Worm (Caenorhabditis elegans) whole organism, early embryonic: Measurements from ENCODE around the gene F40A3.7.

Source experiments
- B0310.2 ChIP-seq: sonication (generic microtip); optimal IDR thresholded peaks from 2 replicates; lab custom pipeline; 2016; ENCODE audit warnings: mild to moderate bottlenecking, missing genetic modification characterization, missing compliant biosample characterization
- F13C5.2 ChIP-seq: sonication (generic microtip); optimal IDR thresholded peaks from 2 replicates; lab custom pipeline; 2017; ENCODE audit warnings: mild to moderate bottlenecking, missing genetic modification characterization, inconsistent platforms, missing compliant biosample characterization
- aly-1 ChIP-seq: sonication (generic microtip); optimal IDR thresholded peaks from 2 replicates; lab custom pipeline; 2016; ENCODE audit warnings: missing genetic modification characterization, missing compliant biosample characterization
- ama-1 ChIP-seq: fragments of 150-350 bp; optimal IDR thresholded peaks from 2 replicates; lab custom pipeline; 2014
- ceh-13 ChIP-seq: fragments of 200-800 bp; sonication (Bioruptor generic); optimal IDR thresholded peaks from 2 replicates; lab custom pipeline; 2018; ENCODE audit warnings: mild to moderate bottlenecking, missing genetic modification characterization, missing compliant biosample characterization
- ceh-36 ChIP-seq: sonication (generic microtip); optimal IDR thresholded peaks from 2 replicates; lab custom pipeline; 2016; ENCODE audit warnings: missing genetic modification characterization, inconsistent platforms, missing compliant biosample characterization
- ets-7 ChIP-seq: sonication (generic microtip); optimal IDR thresholded peaks from 2 replicates; lab custom pipeline; 2016; ENCODE audit warnings: missing genotype, missing genetic modification characterization, missing compliant biosample characterization
- flt-1 ChIP-seq: fragments of 200-800 bp; sonication (Bioruptor generic); IDR thresholded peaks from 2 replicates; pipeline ENCODE4 v1.3.6; 2022; ENCODE audit warnings: missing genetic modification characterization, missing compliant biosample characterization
- hmbx-1 ChIP-seq: sonication (generic microtip); optimal IDR thresholded peaks from 2 replicates; lab custom pipeline; 2016; ENCODE audit warnings: mild to moderate bottlenecking, missing genetic modification characterization, missing compliant biosample characterization
- hmg-4 ChIP-seq: fragments of 200-800 bp; sonication (Bioruptor generic); optimal IDR thresholded peaks from 2 replicates; lab custom pipeline; 2018; ENCODE audit warnings: mild to moderate bottlenecking, missing genetic modification characterization, missing compliant biosample characterization
- hnd-1 ChIP-seq: sonication (generic microtip); optimal IDR thresholded peaks from 2 replicates; lab custom pipeline; 2016; ENCODE audit warnings: missing genetic modification characterization, missing compliant biosample characterization
- pes-1 ChIP-seq: fragments of 200-800 bp; sonication (Bioruptor generic); IDR thresholded peaks from 2 replicates; pipeline ENCODE4 v1.3.6; 2022; ENCODE audit warnings: missing genetic modification reagents, missing genetic modification characterization, missing compliant biosample characterization
- scrt-1 ChIP-seq: fragments of 200-800 bp; sonication (Bioruptor generic); IDR thresholded peaks from 2 replicates; pipeline ENCODE4 v1.3.6; 2022; ENCODE audit warnings: missing genetic modification characterization, missing compliant biosample characterization
- sea-1 ChIP-seq: fragments of 200-800 bp; sonication (Bioruptor generic); conservative IDR thresholded peaks from 2 replicates; pipeline ENCODE4 v1.3.6; 2022; ENCODE audit warnings: missing genetic modification characterization, missing compliant biosample characterization
- tbx-11 ChIP-seq: fragments of 200-800 bp; sonication (Bioruptor generic); IDR thresholded peaks from 2 replicates; pipeline ENCODE4 v1.3.6; 2022; ENCODE audit warnings: missing genetic modification characterization, missing compliant biosample characterization
- tbx-37 ChIP-seq: fragments of 200-800 bp; sonication (Bioruptor generic); conservative IDR thresholded peaks from 2 replicates; pipeline ENCODE4 v1.3.6; 2022; ENCODE audit warnings: missing genetic modification reagents, missing genetic modification characterization, missing compliant biosample characterization
- tra-4 ChIP-seq: sonication (generic microtip); optimal IDR thresholded peaks from 2 replicates; lab custom pipeline; 2017; ENCODE audit warnings: missing genetic modification characterization, missing compliant biosample characterization

The F40A3.7 gene

DNA sequence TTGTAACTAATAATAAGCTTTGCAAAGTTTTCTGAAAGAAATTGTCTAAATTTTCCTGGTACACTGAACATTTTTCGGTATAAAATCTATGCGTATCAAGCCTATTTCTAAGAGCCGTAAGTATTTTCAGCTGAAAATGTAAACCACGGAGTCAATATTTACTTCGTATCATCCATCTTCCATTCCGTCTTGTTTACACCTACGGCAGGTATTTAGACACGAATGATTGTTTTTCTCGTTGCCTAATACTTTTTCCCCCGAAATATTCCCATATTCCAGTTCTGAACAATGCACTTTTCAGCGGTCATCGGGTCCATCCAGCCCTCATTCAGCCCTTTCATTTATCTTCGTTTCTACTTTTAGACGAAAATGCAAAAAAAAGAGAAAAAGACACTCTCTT is 52.0 kb downstream of the F40A3.7 start:
- TF ChIP-seq hmg-4 (no peak), tra-4 (tag; lab: Kevin White, UChicago) (no peak), flt-1 (no peak), hnd-1 (no peak), tbx-37 (GFP tag; lab: Robert Waterston, UW) (no peak), ceh-13 (GFP tag; lab: Kevin White, UChicago) (no peak), ets-7 (no peak), aly-1 (tag; lab: Kevin White, UChicago) (no peak), F13C5.2 (tag; lab: Kevin White, UChicago) (no peak), B0310.2 (tag; lab: Kevin White, UChicago) (no peak), ama-1 (lab: Kevin White, UChicago) (no peak), sea-1 (GFP tag; lab: Robert Waterston, UW) (no peak), hmbx-1 (no peak)

DNA sequence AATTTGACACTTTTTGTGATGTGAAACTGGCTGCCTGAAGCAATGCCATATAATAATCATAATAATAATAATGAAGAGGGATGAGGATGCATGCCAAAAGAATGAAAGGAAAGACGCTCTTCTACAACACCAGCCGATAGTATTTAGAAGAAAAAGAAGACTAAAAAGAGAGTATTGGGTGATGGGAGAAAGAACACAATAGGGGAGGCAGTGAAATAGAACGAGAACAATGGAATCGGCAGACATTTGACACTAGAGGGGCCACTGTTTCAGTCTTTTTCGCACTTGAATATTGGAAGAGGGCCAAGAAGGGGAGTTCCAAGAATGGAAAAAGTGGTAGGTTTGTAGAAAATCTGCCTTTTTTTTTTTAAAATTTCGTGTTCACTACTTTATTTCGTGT is 52.5 kb downstream of the F40A3.7 start, which contains the start of gene memo-1:
TSS of gene memo-1 (minus strand) at position 2 of the 400 bp plus-strand sequence.
- TF ChIP-seq pes-1 (GFP tag; lab: Robert Waterston, UW) (no peak), flt-1 (no peak), tbx-11 (GFP tag; lab: Robert Waterston, UW) (no peak), scrt-1 (GFP tag; lab: Robert Waterston, UW) (no peak), hnd-1 (no peak), B0310.2 (tag; lab: Kevin White, UChicago) (no peak), hmbx-1 (no peak), ceh-36 (tag; lab: Kevin White, UChicago) (no peak)
